Fruit fly (Drosophila melanogaster) whole organism, embryonic: ENCODE data around the gene CG31468.

Experiments
- Antp ChIP-seq: fragments of 200-800 bp; sonication (Bioruptor generic); optimal IDR thresholded peaks from 3 replicates; lab custom pipeline; 2016; ENCODE audit warnings: missing biosample characterization, missing genetic modification characterization
- Atf3 ChIP-seq: fragments of 200-800 bp; sonication (Bioruptor generic); optimal IDR thresholded peaks from 3 replicates; lab custom pipeline; 2016; ENCODE audit warnings: missing biosample characterization, missing genetic modification characterization
- Bdp1 ChIP-seq: fragments of 200-800 bp; sonication (Bioruptor generic); optimal IDR thresholded peaks from 3 replicates; lab custom pipeline; 2016; ENCODE audit warnings: missing biosample characterization, missing genetic modification characterization
- CG11695 ChIP-seq: fragments of 200-800 bp; sonication (Bioruptor generic); IDR thresholded peaks from 3 replicates; pipeline ENCODE4 v1.3.6; 2022; ENCODE audit warnings: missing biosample characterization, missing genetic modification characterization
- CG12104 ChIP-seq: fragments of 200-800 bp; sonication (Bioruptor generic); optimal IDR thresholded peaks from 3 replicates; lab custom pipeline; 2016; ENCODE audit warnings: missing biosample characterization, missing genetic modification characterization
- CG13296 ChIP-seq: fragments of 200-800 bp; sonication (Bioruptor generic); optimal IDR thresholded peaks from 3 replicates; lab custom pipeline; 2018; ENCODE audit warnings: missing biosample characterization, mild to moderate bottlenecking, missing genetic modification characterization
- CG13424 ChIP-seq: fragments of 200-800 bp; sonication (Bioruptor generic); optimal IDR thresholded peaks from 2 replicates; lab custom pipeline; 2019; ENCODE audit warnings: missing biosample characterization, mild to moderate bottlenecking, missing genetic modification characterization, moderate library complexity
- CG14441 ChIP-seq: fragments of 200-800 bp; sonication (Bioruptor generic); IDR thresholded peaks from 2 replicates; pipeline ENCODE4 v1.3.6; 2022; ENCODE audit warnings: missing biosample characterization, missing genetic modification characterization
- CG17612 ChIP-seq: fragments of 200-800 bp; sonication (Bioruptor generic); IDR thresholded peaks from 2 replicates; pipeline ENCODE4 v1.3.6; 2022; ENCODE audit warnings: missing biosample characterization, missing genetic modification characterization
- CG18476 ChIP-seq: fragments of 200-800 bp; sonication (Bioruptor generic); optimal IDR thresholded peaks from 2 replicates; lab custom pipeline; 2016; ENCODE audit warnings: missing biosample characterization, mild to moderate bottlenecking, missing genetic modification characterization
- CG2678 ChIP-seq: fragments of 200-800 bp; sonication (Bioruptor generic); optimal IDR thresholded peaks from 3 replicates; lab custom pipeline; 2019; ENCODE audit warnings: missing biosample characterization, mild to moderate bottlenecking, missing genetic modification characterization, moderate library complexity
- CG2889 ChIP-seq: fragments of 200-800 bp; sonication (Bioruptor generic); IDR thresholded peaks from 3 replicates; pipeline ENCODE4 v1.3.6; 2022; ENCODE audit warnings: missing biosample characterization, missing genetic modification characterization
- CG3065 ChIP-seq: fragments of 200-800 bp; sonication (Bioruptor generic); optimal IDR thresholded peaks from 2 replicates; lab custom pipeline; 2016; ENCODE audit warnings: missing biosample characterization, missing genetic modification characterization
- CG3163 ChIP-seq: fragments of 200-800 bp; sonication (Bioruptor generic); optimal IDR thresholded peaks from 3 replicates; lab custom pipeline; 2016; ENCODE audit warnings: missing biosample characterization, missing genetic modification characterization
- CG4854 ChIP-seq: fragments of 200-800 bp; sonication (Bioruptor generic); optimal IDR thresholded peaks from 2 replicates; lab custom pipeline; 2016; ENCODE audit warnings: missing biosample characterization, missing genetic modification characterization, inconsistent platforms
- CG6791 ChIP-seq: fragments of 200-800 bp; sonication (Bioruptor generic); IDR thresholded peaks from 3 replicates; pipeline ENCODE4 v1.3.6; 2022; ENCODE audit warnings: missing biosample characterization, missing genetic modification characterization; ENCODE audit not compliant: partially characterized antibody
- CG8944 ChIP-seq: fragments of 200-800 bp; sonication (Bioruptor generic); optimal IDR thresholded peaks from 3 replicates; lab custom pipeline; 2016; ENCODE audit warnings: missing biosample characterization, missing genetic modification characterization
- CTCF ChIP-seq: fragments of 200-800 bp; sonication (Bioruptor generic); optimal IDR thresholded peaks from 2 replicates; lab custom pipeline; 2017; ENCODE audit warnings: missing biosample characterization, mild to moderate bottlenecking, missing genetic modification characterization, moderate library complexity
- Camta ChIP-seq: fragments of 200-800 bp; sonication (Bioruptor generic); optimal IDR thresholded peaks from 2 replicates; lab custom pipeline; 2016; ENCODE audit warnings: missing biosample characterization, missing genetic modification characterization
- Dbx ChIP-seq: fragments of 200-800 bp; sonication (Bioruptor generic); IDR thresholded peaks from 3 replicates; pipeline ENCODE4 v1.3.6; 2022; ENCODE audit warnings: missing biosample characterization, missing genetic modification characterization
- Dref ChIP-seq: fragments of 200-800 bp; sonication (Bioruptor generic); IDR thresholded peaks from 2 replicates; pipeline ENCODE4 v1.3.6; 2022; ENCODE audit warnings: missing biosample characterization, missing genetic modification characterization
- E2f1 ChIP-seq: fragments of 200-800 bp; sonication (Bioruptor generic); IDR thresholded peaks from 2 replicates; pipeline ENCODE4 v1.3.6; 2022; ENCODE audit warnings: missing biosample characterization, missing genetic modification characterization
- Ets65A ChIP-seq: fragments of 200-800 bp; sonication (Bioruptor generic); peaks from one replicate; lab custom pipeline; 2016; ENCODE audit warnings: missing biosample characterization, missing genetic modification characterization
- Fer3 ChIP-seq: fragments of 200-800 bp; sonication (Bioruptor generic); optimal IDR thresholded peaks from 2 replicates; lab custom pipeline; 2018; ENCODE audit warnings: missing biosample characterization, mild to moderate bottlenecking, missing genetic modification characterization, moderate library complexity
- H2.0 ChIP-seq: fragments of 200-800 bp; sonication (Bioruptor generic); IDR thresholded peaks from 2 replicates; pipeline ENCODE4 v1.3.6; 2022; ENCODE audit warnings: missing biosample characterization, missing genetic modification characterization
- HHEX ChIP-seq: fragments of 200-800 bp; sonication (Bioruptor generic); optimal IDR thresholded peaks from 3 replicates; lab custom pipeline; 2017; ENCODE audit warnings: missing biosample characterization, mild to moderate bottlenecking, missing genetic modification characterization, missing genetic modification reagents
- Mad ChIP-seq: fragments of 200-800 bp; sonication (Bioruptor generic); optimal IDR thresholded peaks from 2 replicates; lab custom pipeline; 2016; ENCODE audit warnings: missing biosample characterization, missing genetic modification characterization
- NC2α ChIP-seq: fragments of 200-800 bp; sonication (Bioruptor generic); optimal IDR thresholded peaks from 2 replicates; lab custom pipeline; 2016; ENCODE audit warnings: missing biosample characterization, missing genetic modification characterization
- Nf-YA ChIP-seq: fragments of 200-800 bp; sonication (Bioruptor generic); IDR thresholded peaks from 2 replicates; pipeline ENCODE4 v1.3.6; 2022; ENCODE audit warnings: missing biosample characterization, missing genetic modification characterization
- Nf-YC ChIP-seq: fragments of 200-800 bp; optimal IDR thresholded peaks from 3 replicates; lab custom pipeline; 2019; ENCODE audit warnings: missing biosample characterization, mild to moderate bottlenecking, missing genetic modification characterization, moderate library complexity
- Poxn ChIP-seq: fragments of 200-800 bp; sonication (Bioruptor generic); IDR thresholded peaks from 2 replicates; pipeline ENCODE4 v1.3.6; 2022; ENCODE audit warnings: missing biosample characterization, missing genetic modification characterization
- Side ChIP-seq: fragments of 200-800 bp; sonication (Bioruptor generic); optimal IDR thresholded peaks from 2 replicates; lab custom pipeline; 2016; ENCODE audit warnings: missing biosample characterization, missing genetic modification characterization
- Sox102F ChIP-seq: fragments of 200-800 bp; sonication (Bioruptor generic); optimal IDR thresholded peaks from 2 replicates; lab custom pipeline; 2018; ENCODE audit warnings: missing biosample characterization, mild to moderate bottlenecking, missing genetic modification characterization, moderate library complexity
- Sry-β ChIP-seq: fragments of 200-800 bp; sonication (Bioruptor generic); optimal IDR thresholded peaks from 2 replicates; lab custom pipeline; 2018; ENCODE audit warnings: missing biosample characterization, mild to moderate bottlenecking, missing genetic modification characterization, moderate library complexity
- Xrp1 ChIP-seq: fragments of 200-800 bp; sonication (Bioruptor generic); IDR thresholded peaks from 2 replicates; pipeline ENCODE4 v1.3.6; 2022; ENCODE audit warnings: missing biosample characterization, missing genetic modification characterization
- YL-1 ChIP-seq: fragments of 200-800 bp; sonication (Bioruptor generic); optimal IDR thresholded peaks from 3 replicates; lab custom pipeline; 2017; ENCODE audit warnings: missing biosample characterization, mild to moderate bottlenecking, missing genetic modification characterization
- amos ChIP-seq: fragments of 200-800 bp; sonication (Bioruptor generic); IDR thresholded peaks from 2 replicates; pipeline ENCODE4 v1.3.6; 2022; ENCODE audit warnings: missing biosample characterization, missing genetic modification characterization; ENCODE audit not compliant: partially characterized antibody
- br ChIP-seq: fragments of >200 bp; optimal IDR thresholded peaks from 2 replicates; lab custom pipeline; 2017
- chn ChIP-seq: fragments of 200-800 bp; sonication (Bioruptor generic); optimal IDR thresholded peaks from 2 replicates; lab custom pipeline; 2016; ENCODE audit warnings: missing biosample characterization, missing genetic modification characterization
- ftz-f1 ChIP-seq: fragments of 200-800 bp; sonication (Bioruptor generic); optimal IDR thresholded peaks from 2 replicates; lab custom pipeline; 2016; ENCODE audit warnings: missing biosample characterization, missing genetic modification characterization
- fu2 ChIP-seq: fragments of 200-800 bp; sonication (Bioruptor generic); optimal IDR thresholded peaks from 2 replicates; lab custom pipeline; 2016; ENCODE audit warnings: missing biosample characterization, missing genetic modification characterization
- insv ChIP-seq, 2 experiments: fragments of 200-800 bp; sonication (Bioruptor generic); optimal IDR thresholded peaks; 3 replicates each; lab custom pipeline; 2016 to 2018; ENCODE audit warnings: missing biosample characterization in 2 of 2, missing genetic modification characterization in 2 of 2
- inv ChIP-seq: fragments of 200-800 bp; sonication (Bioruptor generic); IDR thresholded peaks from 2 replicates; pipeline ENCODE4 v1.3.6; 2022; ENCODE audit warnings: missing biosample characterization, missing genetic modification characterization; ENCODE audit not compliant: partially characterized antibody
- kni ChIP-seq: fragments of 200-800 bp; sonication (Bioruptor generic); optimal IDR thresholded peaks from 3 replicates; lab custom pipeline; 2017; ENCODE audit warnings: mild to moderate bottlenecking, missing biosample characterization, missing genetic modification reagents, missing genetic modification characterization
- lmd ChIP-seq: fragments of 200-800 bp; sonication (Bioruptor generic); IDR thresholded peaks from 2 replicates; pipeline ENCODE4 v1.3.6; 2022; ENCODE audit warnings: missing biosample characterization, missing genetic modification characterization
- peb ChIP-seq: fragments of 200-800 bp; sonication (Bioruptor generic); IDR thresholded peaks from 2 replicates; pipeline ENCODE4 v1.3.6; 2022; ENCODE audit warnings: missing biosample characterization, missing genetic modification characterization
- pita ChIP-seq: fragments of 200-800 bp; sonication (Bioruptor generic); optimal IDR thresholded peaks from 2 replicates; lab custom pipeline; 2017; ENCODE audit warnings: missing biosample characterization, mild to moderate bottlenecking, missing genetic modification characterization
- row ChIP-seq: fragments of 200-800 bp; sonication (Bioruptor generic); IDR thresholded peaks from 3 replicates; pipeline ENCODE4 v1.3.6; 2022; ENCODE audit warnings: missing biosample characterization, missing genetic modification characterization
- seq ChIP-seq: fragments of 200-800 bp; sonication (Bioruptor generic); IDR thresholded peaks from 2 replicates; pipeline ENCODE4 v1.3.6; 2022; ENCODE audit warnings: missing biosample characterization, missing genetic modification characterization
- sqz ChIP-seq: fragments of 200-800 bp; sonication (Bioruptor generic); optimal IDR thresholded peaks from 3 replicates; lab custom pipeline; 2018; ENCODE audit warnings: missing biosample characterization, mild to moderate bottlenecking, missing genetic modification characterization
- tap ChIP-seq: fragments of 200-800 bp; optimal IDR thresholded peaks from 3 replicates; lab custom pipeline; 2019; ENCODE audit warnings: missing biosample characterization, mild to moderate bottlenecking, missing genetic modification characterization, moderate library complexity
- unpg ChIP-seq: fragments of 200-800 bp; sonication (Bioruptor generic); optimal IDR thresholded peaks from 3 replicates; lab custom pipeline; 2018; ENCODE audit warnings: missing biosample characterization, mild to moderate bottlenecking, missing genetic modification characterization, moderate library complexity
- zen ChIP-seq: fragments of 200-800 bp; sonication (Bioruptor generic); optimal IDR thresholded peaks from 3 replicates; lab custom pipeline; 2018; ENCODE audit warnings: missing biosample characterization, mild to moderate bottlenecking, missing genetic modification characterization, moderate library complexity

Gene CG31468

dm6 chr3R:23726740-23727139 lies 26.6 kb upstream of the CG31468 start (continued):
- peak; percentile 63 for TF ChIP-seq CG13424 (tag; lab: Kevin White, UChicago)
- peak; percentile 41 for TF ChIP-seq zen (tag; lab: Kevin White, UChicago)
- no peak for TF ChIP-seq Dref (GFP tag; lab: Robert Waterston, UW)
- no peak; the same call in 1 of the 2 replicates for TF ChIP-seq Poxn (GFP tag; lab: Robert Waterston, UW)
- peak; percentile 55 for TF ChIP-seq Nf-YA (GFP tag; lab: Robert Waterston, UW)
- peak; percentile 49 for TF ChIP-seq Antp (GFP tag; lab: Kevin White, UChicago)
- TF ChIP-seq Sox102F (GFP tag; lab: Kevin White, UChicago): peak; percentile 81
- peak; percentile 86 for TF ChIP-seq CG11695
- TF ChIP-seq ftz-f1: no peak
- TF ChIP-seq Nf-YC (tag; lab: Kevin White, UChicago): peak; percentile 35
- peak; percentile 75 for TF ChIP-seq Xrp1 (GFP tag; lab: Robert Waterston, UW)
- peak; percentile 79 for TF ChIP-seq CG14441 (GFP tag; lab: Robert Waterston, UW)
- TF ChIP-seq CG12104 (GFP tag; lab: Kevin White, UChicago): peak; percentile 51
- peak; percentile 57 for TF ChIP-seq Camta (GFP tag; lab: Kevin White, UChicago)
- TF ChIP-seq row (GFP tag; lab: Robert Waterston, UW): peak; percentile 87
- no peak for TF ChIP-seq kni
- peak; percentile 73 for TF ChIP-seq E2f1 (GFP tag; lab: Robert Waterston, UW)
- peak; percentile 40 for TF ChIP-seq CG3163 (GFP tag; lab: Kevin White, UChicago)
- no peak for TF ChIP-seq CTCF (GFP tag; lab: Kevin White, UChicago)
- TF ChIP-seq seq: peak; percentile 80
- peak; percentile 78; the same call in 1 of the 3 replicates for TF ChIP-seq CG2889 (GFP tag; lab: Robert Waterston, UW)
- TF ChIP-seq fu2 (GFP tag; lab: Kevin White, UChicago): peak; percentile 65
- no peak for TF ChIP-seq pita (GFP tag; lab: Kevin White, UChicago)
- no peak for TF ChIP-seq inv
- peak; percentile 68 for TF ChIP-seq CG4854
- no peak for TF ChIP-seq amos (GFP tag; lab: Robert Waterston, UW)
- TF ChIP-seq Side (GFP tag; lab: Kevin White, UChicago): peak; percentile 73
- no peak for TF ChIP-seq insv (GFP tag; optimal IDR thresholded peaks at IDR 0.05; lab: Kevin White, UChicago)
- no peak for TF ChIP-seq br (lab: Kevin White, UChicago)
- peak; percentile 65 for TF ChIP-seq CG18476 (GFP tag; lab: Kevin White, UChicago)
- TF ChIP-seq sqz (GFP tag; lab: Kevin White, UChicago): peak; percentile 33
- peak; percentile 90 for TF ChIP-seq CG2678 (tag; lab: Kevin White, UChicago)
- TF ChIP-seq Ets65A (GFP tag; lab: Kevin White, UChicago): peak; percentile 76
- TF ChIP-seq HHEX (GFP tag; lab: Kevin White, UChicago): peak; percentile 67
- peak; percentile 79 for TF ChIP-seq lmd (GFP tag; lab: Robert Waterston, UW)
- peak; percentile 75 for TF ChIP-seq CG13296 (GFP tag; lab: Kevin White, UChicago)
- peak; percentile 63 for TF ChIP-seq tap
- peak; percentile 52 for TF ChIP-seq Bdp1 (GFP tag; lab: Kevin White, UChicago)
- TF ChIP-seq CG6791 (GFP tag; lab: Robert Waterston, UW): no peak
- no peak for TF ChIP-seq NC2α (GFP tag; lab: Kevin White, UChicago)
- TF ChIP-seq YL-1: no peak
- peak; percentile 13 for TF ChIP-seq CG3065 (GFP tag; lab: Kevin White, UChicago)
- TF ChIP-seq Fer3 (tag; lab: Kevin White, UChicago): peak; percentile 90
- TF ChIP-seq Atf3: no peak
- peak; percentile 80 for TF ChIP-seq H2.0
- TF ChIP-seq Mad (GFP tag; lab: Kevin White, UChicago): peak; percentile 49
- TF ChIP-seq Sry-β: no peak
- TF ChIP-seq chn: peak; percentile 35
- TF ChIP-seq CG17612 (GFP tag; lab: Robert Waterston, UW): peak; percentile 80
- peak; percentile 92 for TF ChIP-seq Dbx (GFP tag; lab: Robert Waterston, UW)
- peak; percentile 82 for TF ChIP-seq unpg (GFP tag; lab: Kevin White, UChicago)
- peak; percentile 16 for TF ChIP-seq CG8944 (GFP tag; lab: Kevin White, UChicago)
- no peak for TF ChIP-seq peb
